Worm (Caenorhabditis elegans) whole organism, L4/young adult: Measurements from ENCODE around the gene T02C1.2.

Experiments
- W03F9.2 ChIP-seq: fragments of 150-350 bp; optimal IDR thresholded peaks from 2 replicates; lab custom pipeline; 2014; ENCODE audit warnings: missing biosample characterization, missing genetic modification characterization
- dao-5 ChIP-seq: sonication (generic microtip); optimal IDR thresholded peaks from 2 replicates; lab custom pipeline; 2016; ENCODE audit warnings: missing genotype, missing genetic modification characterization, moderate library complexity, missing compliant biosample characterization
- him-1 ChIP-seq: sonication (generic microtip); optimal IDR thresholded peaks from 2 replicates; lab custom pipeline; 2016; ENCODE audit warnings: missing genotype, missing genetic modification reagents, missing genetic modification characterization, missing compliant biosample characterization

T02C1.2 gene

ce11 chrIII:9300670-9301069, 49.8 kb downstream of the T02C1.2 start:
- TF ChIP-seq W03F9.2 (no peak), dao-5 (tag; lab: Kevin White, UChicago) (no peak), him-1 (tag; lab: Kevin White, UChicago) (no peak)
